Worm (Caenorhabditis elegans): ENCODE measurements around the gene sra-38.

Gene sra-38

ce11 chrX:13918143-13918542, 18.2 kb upstream of the sra-38 start:
- peak; percentile 29 for TF ChIP-seq nhr-47 (tag; optimal IDR thresholded peaks at IDR 0.05)
- TF ChIP-seq hpl-2 (GFP tag; optimal IDR thresholded peaks at IDR 0.05): no peak
- peak; percentile 33 for TF ChIP-seq skn-1 (tag; optimal IDR thresholded peaks at IDR 0.05)
- TF ChIP-seq nhr-90 (tag; optimal IDR thresholded peaks at IDR 0.05; ENCODE audit: poor library complexity): no peak
- peak; percentile 0 for TF ChIP-seq lin-15B (tag; optimal IDR thresholded peaks at IDR 0.05)
- TF ChIP-seq alr-1 (tag; optimal IDR thresholded peaks at IDR 0.05; ENCODE audit: borderline replicate concordance): no peak
- TF ChIP-seq lin-14 (GFP tag; optimal IDR thresholded peaks at IDR 0.05): peak; percentile 4
- no peak for TF ChIP-seq zip-4 (GFP tag; optimal IDR thresholded peaks at IDR 0.05)
- no peak for TF ChIP-seq fos-1 (tag; optimal IDR thresholded peaks at IDR 0.05)
- TF ChIP-seq lin-39 (tag; optimal IDR thresholded peaks at IDR 0.05): no peak
- TF ChIP-seq nhr-28 (tag; optimal IDR thresholded peaks at IDR 0.05): no peak
- TF ChIP-seq grh-1 (GFP tag; IDR thresholded peaks at IDR 0.05): 0 out of 2 replicates have a peak, but pooled peaks have one; percentile 7
- no peak for TF ChIP-seq xbp-1 (tag; optimal IDR thresholded peaks at IDR 0.05)
- TF ChIP-seq dpl-1 (GFP tag; optimal IDR thresholded peaks at IDR 0.05): peak; percentile 67 to 74 (median 67)
- TF ChIP-seq elt-2 (tag; optimal IDR thresholded peaks at IDR 0.05): no peak
- TF ChIP-seq nhr-11 (tag; optimal IDR thresholded peaks at IDR 0.05): no peak
- TF ChIP-seq lir-3 (tag; optimal IDR thresholded peaks at IDR 0.05; ENCODE audit: poor library complexity): no peak
- no peak for TF ChIP-seq ces-1 (GFP tag; optimal IDR thresholded peaks at IDR 0.05)
- TF ChIP-seq nhr-237 (tag; optimal IDR thresholded peaks at IDR 0.05): no peak
- no peak for TF ChIP-seq sptf-1 (tag; optimal IDR thresholded peaks at IDR 0.05)
- peak; percentile 47 to 72 for TF ChIP-seq lin-35 (GFP tag; optimal IDR thresholded peaks at IDR 0.05)
- peak; percentile 49 to 64 for TF ChIP-seq efl-1 (optimal IDR thresholded peaks at IDR 0.05)
- peak; percentile 71 to 96 for TF ChIP-seq efl-1 (GFP tag; optimal IDR thresholded peaks at IDR 0.05 in 1 of 2)
- TF ChIP-seq nhr-71 (tag; optimal IDR thresholded peaks at IDR 0.05): peak; percentile 27
- peak; percentile 15 for TF ChIP-seq nhr-20 (tag; optimal IDR thresholded peaks at IDR 0.05)
- peak in 2 of 6 experiments; percentile 58 to 82 for TF ChIP-seq elt-3 (tag; optimal IDR thresholded peaks at IDR 0.05)
- TF ChIP-seq aha-1 (tag; optimal IDR thresholded peaks at IDR 0.05): no peak
- TF ChIP-seq sup-37 (GFP tag; optimal IDR thresholded peaks at IDR 0.05): no peak
- TF ChIP-seq unc-86 (tag; optimal IDR thresholded peaks at IDR 0.05): no peak
- TF ChIP-seq dsc-1 (tag; optimal IDR thresholded peaks at IDR 0.05): peak; percentile 18
- peak; percentile 6 for TF ChIP-seq fkh-8 (tag; optimal IDR thresholded peaks at IDR 0.05)
- TF ChIP-seq hlh-4 (tag; optimal IDR thresholded peaks at IDR 0.05): no peak
- TF ChIP-seq ama-1 (optimal IDR thresholded peaks at IDR 0.05): no peak
- TF ChIP-seq snu-23 (GFP tag; optimal IDR thresholded peaks at IDR 0.05): peak; percentile 12
- no peak for TF ChIP-seq unc-62 (GFP tag; optimal IDR thresholded peaks at IDR 0.05)
- TF ChIP-seq ztf-4 (tag; optimal IDR thresholded peaks at IDR 0.05): no peak
- TF ChIP-seq pag-3 (tag; optimal IDR thresholded peaks at IDR 0.05; ENCODE audit: borderline replicate concordance, insufficient read depth): no peak
- TF ChIP-seq fkh-10 (GFP tag; optimal IDR thresholded peaks at IDR 0.05): no peak
- TF ChIP-seq nhr-77 (tag; optimal IDR thresholded peaks at IDR 0.05): no peak
- TF ChIP-seq blmp-1 (tag; optimal IDR thresholded peaks at IDR 0.05): no peak
- no peak for TF ChIP-seq C34B4.2 (tag; optimal IDR thresholded peaks at IDR 0.05)
- peak in 1 of 2 experiments; percentile 28 for TF ChIP-seq lsy-2 (tag; optimal IDR thresholded peaks at IDR 0.05)

DNA sequence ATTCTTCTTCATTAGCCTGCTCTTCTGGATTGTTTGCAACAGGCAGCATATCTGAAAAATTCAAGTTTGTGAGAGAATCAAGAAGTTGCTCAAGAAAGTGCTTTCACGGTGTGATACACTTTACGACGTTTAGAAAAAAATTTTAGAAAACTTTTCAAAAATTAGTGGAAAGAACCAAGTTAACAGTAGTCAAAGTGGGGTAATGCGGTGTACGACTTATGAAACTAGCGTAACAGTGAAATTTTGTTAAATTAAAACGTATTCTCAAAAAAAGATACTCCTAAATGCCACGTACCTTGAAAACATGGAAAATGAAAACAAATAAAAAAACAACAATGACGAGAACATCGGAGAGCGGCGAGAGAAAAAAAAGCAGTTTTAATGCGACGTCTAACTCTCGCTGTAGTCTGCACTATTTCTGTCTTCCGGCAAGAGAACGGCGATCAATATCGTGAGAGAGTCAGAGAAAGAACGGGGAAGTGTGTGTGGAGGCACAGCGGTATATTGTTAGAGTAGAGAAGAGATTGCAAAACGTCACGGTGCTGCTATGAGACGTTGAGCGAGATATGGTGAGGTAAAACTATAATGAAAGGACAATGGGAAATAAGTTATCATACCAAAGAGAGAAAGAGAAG, 17.3 kb upstream of the sra-38 start, which contains the start of gene ekl-5:
Gene ekl-5 (minus strand): TSS at position 51 of the 635 bp plus-strand sequence.
- TF ChIP-seq elt-2 (tag; optimal IDR thresholded peaks at IDR 0.05) (no peak), C34B4.2 (tag; optimal IDR thresholded peaks at IDR 0.05) (no peak), nhr-77 (tag; optimal IDR thresholded peaks at IDR 0.05) (no peak), zip-4 (GFP tag; optimal IDR thresholded peaks at IDR 0.05) (no peak), rnt-1 (tag; optimal IDR thresholded peaks at IDR 0.05) (peak; percentile 65), tbx-2 (tag; optimal IDR thresholded peaks at IDR 0.05) (peak; percentile 43), nhr-71 (tag; optimal IDR thresholded peaks at IDR 0.05) (peak; percentile 66), nhr-85 (tag) (peak; percentile 78), xbp-1 (tag; optimal IDR thresholded peaks at IDR 0.05) (peak; percentile 39), snpc-4 (tag; optimal IDR thresholded peaks at IDR 0.05) (no peak), ets-5 (GFP tag; IDR thresholded peaks at IDR 0.05) (no peak), aly-2 (tag; optimal IDR thresholded peaks at IDR 0.05) (no peak), snu-23 (GFP tag; optimal IDR thresholded peaks at IDR 0.05) (peak; percentile 74), nhr-28 (tag; optimal IDR thresholded peaks at IDR 0.05) (no peak), nhr-11 (tag; optimal IDR thresholded peaks at IDR 0.05) (no peak), ztf-11 (tag; optimal IDR thresholded peaks at IDR 0.05) (no peak), C16A3.4 (tag; optimal IDR thresholded peaks at IDR 0.05) (no peak), nhr-47 (tag; optimal IDR thresholded peaks at IDR 0.05) (peak; percentile 50), nhr-84 (tag; optimal IDR thresholded peaks at IDR 0.05) (no peak), lin-39 (tag; optimal IDR thresholded peaks at IDR 0.05) (no peak), F16B12.6 (tag; optimal IDR thresholded peaks at IDR 0.05) (no peak)

Measured in whole organism, L1 larva.